Fruit fly (Drosophila melanogaster) whole organism, prepupa: Measurements from ENCODE around the gene Rh5.
A peak's percentile ranks its signal among the peaks of the same experiment; 100 is the strongest.

ENCODE experiments used
- CG10631 ChIP-seq: fragments of 200-800 bp; sonication (Bioruptor generic); optimal IDR thresholded peaks from 2 replicates; lab custom pipeline; 2016; ENCODE audit warnings: missing biosample characterization, missing genetic modification characterization
- CG10669 ChIP-seq: fragments of 200-800 bp; sonication (Bioruptor generic); optimal IDR thresholded peaks from 3 replicates; lab custom pipeline; 2018; ENCODE audit warnings: missing biosample characterization, mild to moderate bottlenecking, missing genetic modification characterization, moderate library complexity
- CG11762 ChIP-seq: fragments of 200-800 bp; sonication (Bioruptor generic); optimal IDR thresholded peaks from 3 replicates; lab custom pipeline; 2016; ENCODE audit warnings: missing biosample characterization, missing genetic modification characterization; ENCODE audit not compliant: insufficient read depth
- CG11902 ChIP-seq: fragments of 200-800 bp; sonication (Bioruptor generic); optimal IDR thresholded peaks from 3 replicates; lab custom pipeline; 2016; ENCODE audit warnings: missing biosample characterization, missing genetic modification characterization
- CG15336 ChIP-seq: fragments of 200-800 bp; sonication (Bioruptor generic); IDR thresholded peaks from 2 replicates; pipeline ENCODE4 v1.3.6; 2022; ENCODE audit warnings: missing biosample characterization, missing genetic modification characterization
- CG1621 ChIP-seq: fragments of 200-800 bp; sonication (Bioruptor generic); optimal IDR thresholded peaks from 3 replicates; lab custom pipeline; 2018; ENCODE audit warnings: missing biosample characterization, mild to moderate bottlenecking, missing genetic modification characterization
- CG3032 ChIP-seq: fragments of 200-800 bp; optimal IDR thresholded peaks from 2 replicates; lab custom pipeline; 2019; ENCODE audit warnings: missing biosample characterization, mild to moderate bottlenecking, missing genetic modification characterization, moderate library complexity
- CG32006 ChIP-seq: fragments of 200-800 bp; sonication (Bioruptor generic); optimal IDR thresholded peaks from 3 replicates; lab custom pipeline; 2017; ENCODE audit warnings: missing biosample characterization, mild to moderate bottlenecking, missing genetic modification characterization
- CG34406 ChIP-seq: fragments of 200-800 bp; sonication (Bioruptor generic); optimal IDR thresholded peaks from 3 replicates; lab custom pipeline; 2016; ENCODE audit warnings: missing biosample characterization, missing genetic modification characterization
- CG3919 ChIP-seq: fragments of 200-800 bp; sonication (Bioruptor generic); optimal IDR thresholded peaks from 3 replicates; lab custom pipeline; 2016; ENCODE audit warnings: missing biosample characterization, missing genetic modification characterization
- CG4318 ChIP-seq: fragments of 200-800 bp; sonication (Bioruptor generic); optimal IDR thresholded peaks from 3 replicates; lab custom pipeline; 2017; ENCODE audit warnings: missing biosample characterization, mild to moderate bottlenecking, missing genetic modification characterization
- CG6163 ChIP-seq: fragments of 200-800 bp; sonication (Bioruptor generic); IDR thresholded peaks from 3 replicates; pipeline ENCODE4 v1.3.6; 2022; ENCODE audit warnings: missing biosample characterization, missing genetic modification characterization
- CG6276 ChIP-seq: fragments of 200-800 bp; sonication (Bioruptor generic); optimal IDR thresholded peaks from 2 replicates; lab custom pipeline; 2017; ENCODE audit warnings: missing biosample characterization, mild to moderate bottlenecking, missing genetic modification characterization
- CG6792 ChIP-seq: fragments of 200-800 bp; sonication (Bioruptor generic); optimal IDR thresholded peaks from 3 replicates; lab custom pipeline; 2016; ENCODE audit warnings: missing biosample characterization, missing genetic modification characterization
- CG6854 ChIP-seq: fragments of 200-800 bp; sonication (Bioruptor generic); optimal IDR thresholded peaks from 2 replicates; lab custom pipeline; 2017; ENCODE audit warnings: missing biosample characterization, mild to moderate bottlenecking, missing genetic modification characterization
- CG8319 ChIP-seq: fragments of 200-800 bp; sonication (Bioruptor generic); optimal IDR thresholded peaks from 3 replicates; lab custom pipeline; 2016; ENCODE audit warnings: missing biosample characterization, missing genetic modification characterization
- CG8632 ChIP-seq: fragments of 200-800 bp; sonication (Bioruptor generic); optimal IDR thresholded peaks from 3 replicates; lab custom pipeline; 2016; ENCODE audit warnings: missing biosample characterization, missing genetic modification characterization
- Eip78C ChIP-seq: fragments of 200-800 bp; sonication (Bioruptor generic); peaks from one replicate; lab custom pipeline; 2016; ENCODE audit warnings: missing biosample characterization, missing genetic modification characterization
- Eip93F ChIP-seq: fragments of 200-800 bp; sonication (Bioruptor generic); optimal IDR thresholded peaks from 2 replicates; lab custom pipeline; 2016; ENCODE audit warnings: missing biosample characterization, mild to moderate bottlenecking, missing genetic modification characterization
- Ets21C ChIP-seq: fragments of 200-800 bp; sonication (Bioruptor generic); optimal IDR thresholded peaks from 3 replicates; lab custom pipeline; 2016; ENCODE audit warnings: missing biosample characterization, missing genetic modification characterization
- Ets96B ChIP-seq: fragments of 200-800 bp; optimal IDR thresholded peaks from 2 replicates; lab custom pipeline; 2019; ENCODE audit warnings: missing biosample characterization, mild to moderate bottlenecking, missing genetic modification characterization, moderate library complexity
- Hr4 ChIP-seq: fragments of 200-800 bp; sonication (Bioruptor generic); optimal IDR thresholded peaks from 3 replicates; lab custom pipeline; 2016; ENCODE audit warnings: missing biosample characterization, missing genetic modification characterization
- Lpt ChIP-seq: fragments of 200-800 bp; sonication (Bioruptor generic); optimal IDR thresholded peaks from 3 replicates; lab custom pipeline; 2016; ENCODE audit warnings: missing biosample characterization, missing genetic modification characterization
- Met ChIP-seq: fragments of 200-800 bp; sonication (Bioruptor generic); optimal IDR thresholded peaks from 3 replicates; lab custom pipeline; 2016; ENCODE audit warnings: missing biosample characterization, missing genetic modification characterization
- OdsH ChIP-seq: fragments of 200-800 bp; sonication (Bioruptor generic); optimal IDR thresholded peaks from 3 replicates; lab custom pipeline; 2016; ENCODE audit warnings: missing biosample characterization, missing genetic modification characterization
- Smox ChIP-seq: fragments of 200-800 bp; sonication (Bioruptor generic); optimal IDR thresholded peaks from 3 replicates; lab custom pipeline; 2016; ENCODE audit warnings: missing biosample characterization, missing genetic modification characterization
- Sox15 ChIP-seq: fragments of 200-800 bp; sonication (Bioruptor generic); optimal IDR thresholded peaks from 3 replicates; lab custom pipeline; 2016; ENCODE audit warnings: missing biosample characterization, missing genetic modification characterization
- acj6 ChIP-seq: fragments of 200-800 bp; sonication (Bioruptor generic); optimal IDR thresholded peaks from 3 replicates; lab custom pipeline; 2016; ENCODE audit warnings: missing biosample characterization, missing genetic modification characterization
- cyc ChIP-seq: fragments of 200-800 bp; sonication (Bioruptor generic); optimal IDR thresholded peaks from 3 replicates; lab custom pipeline; 2016; ENCODE audit warnings: missing biosample characterization, missing genetic modification characterization
- eg ChIP-seq: fragments of 200-800 bp; sonication (Bioruptor generic); IDR thresholded peaks from 3 replicates; pipeline ENCODE4 v1.3.6; 2022; ENCODE audit warnings: missing biosample characterization, missing genetic modification characterization
- fkh ChIP-seq: fragments of 200-800 bp; sonication (Bioruptor generic); optimal IDR thresholded peaks from 3 replicates; lab custom pipeline; 2017; ENCODE audit warnings: missing biosample characterization, mild to moderate bottlenecking, missing genetic modification characterization, moderate library complexity
- lz ChIP-seq: fragments of 200-800 bp; sonication (Bioruptor generic); optimal IDR thresholded peaks from 3 replicates; lab custom pipeline; 2016; ENCODE audit warnings: missing biosample characterization, missing genetic modification characterization
- net ChIP-seq: fragments of 200-800 bp; sonication (Bioruptor generic); optimal IDR thresholded peaks from 3 replicates; lab custom pipeline; 2016; ENCODE audit warnings: missing biosample characterization, missing genetic modification characterization
- salr ChIP-seq, 2 experiments: fragments of 200-800 bp; sonication (Bioruptor generic); optimal IDR thresholded peaks; 3 replicates each; lab custom pipeline; 2016 to 2018; ENCODE audit warnings: missing biosample characterization in 2 of 2, missing genetic modification characterization in 2 of 2, mild to moderate bottlenecking in 1 of 2
- spab ChIP-seq: fragments of 200-800 bp; sonication (Bioruptor generic); optimal IDR thresholded peaks from 2 replicates; lab custom pipeline; 2017; ENCODE audit warnings: missing biosample characterization, mild to moderate bottlenecking, missing genetic modification characterization, missing genetic modification reagents
- ss ChIP-seq, 2 experiments: fragments of 200-800 bp; sonication (Bioruptor generic); optimal IDR thresholded peaks; 2 replicates in 1 of 2; 3 replicates in 1 of 2; lab custom pipeline; 2017 to 2018; ENCODE audit warnings: mild to moderate bottlenecking in 2 of 2, missing biosample characterization in 2 of 2, missing genetic modification characterization in 2 of 2, moderate library complexity in 1 of 2
- svp ChIP-seq: fragments of 200-800 bp; sonication (Bioruptor generic); peaks from one replicate; lab custom pipeline; 2016; ENCODE audit warnings: missing biosample characterization, missing genetic modification characterization

Gene Rh5

DNA sequence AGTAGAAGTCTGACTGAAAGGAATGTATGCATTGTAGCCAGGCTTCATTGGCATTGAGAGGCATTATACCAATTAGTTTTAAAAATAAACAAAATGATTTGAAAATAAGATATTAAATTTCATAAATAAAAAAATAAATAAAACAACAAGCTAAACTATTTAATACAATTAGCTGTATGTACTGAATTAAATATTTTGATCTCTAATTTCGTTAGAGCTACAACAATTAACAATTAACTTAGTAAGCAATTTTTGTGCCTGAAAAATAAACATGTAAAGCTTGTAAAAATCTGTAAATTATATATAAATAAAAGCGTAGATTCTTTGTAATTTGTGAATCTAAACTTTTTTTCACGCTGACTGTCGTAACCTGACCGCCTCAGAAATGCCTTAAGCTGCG lies at the start of gene Rh5:
TSS of gene Rh5 (plus strand) at position 301 of the 400 bp plus-strand sequence.
- TF ChIP-seq CG11762 (GFP tag; lab: Kevin White, UChicago), result no peak
- no peak for TF ChIP-seq acj6 (GFP tag; lab: Kevin White, UChicago)
- TF ChIP-seq CG10669 (GFP tag; lab: Kevin White, UChicago), result no peak
- no peak for TF ChIP-seq lz (GFP tag; lab: Kevin White, UChicago)
- no peak for TF ChIP-seq CG6854 (GFP tag; lab: Kevin White, UChicago)
- TF ChIP-seq spab (GFP tag; lab: Kevin White, UChicago), result no peak
- TF ChIP-seq CG6276 (GFP tag; lab: Kevin White, UChicago), result no peak
- no peak for TF ChIP-seq CG4318 (GFP tag; lab: Kevin White, UChicago)
- no peak for TF ChIP-seq cyc
- TF ChIP-seq Met (GFP tag; lab: Kevin White, UChicago), result no peak
- no peak for TF ChIP-seq CG15336 (GFP tag; lab: Robert Waterston, UW)
- no peak for TF ChIP-seq CG3919

DNA sequence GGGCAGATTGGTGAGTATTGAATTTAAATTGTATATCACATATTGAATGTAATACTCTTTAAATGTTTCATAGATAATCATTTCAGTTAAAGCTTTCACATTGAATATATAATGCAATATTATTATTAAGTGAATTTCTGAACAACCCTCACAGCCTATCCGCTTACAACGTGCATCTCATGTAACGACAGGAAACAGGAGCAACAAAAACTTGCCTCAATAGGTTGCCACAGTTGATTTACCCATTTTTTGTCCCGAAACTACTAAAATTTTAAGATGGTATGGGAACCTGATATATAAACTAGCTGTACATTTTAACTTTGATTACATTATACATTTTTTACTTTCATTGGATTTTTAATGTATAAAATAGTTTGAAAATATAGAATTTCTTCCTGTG lies 49.2 kb upstream of the Rh5 start:
- TF ChIP-seq Ets96B (tag; lab: Kevin White, UChicago) (peak; percentile 11), Sox15 (GFP tag; lab: Kevin White, UChicago) (no peak), CG32006 (GFP tag; lab: Kevin White, UChicago) (peak; percentile 51), CG10631 (GFP tag; lab: Kevin White, UChicago) (peak; percentile 13), Eip78C (GFP tag; lab: Kevin White, UChicago) (peak; percentile 69), Hr4 (GFP tag; lab: Kevin White, UChicago) (peak; percentile 5), Eip93F (GFP tag; lab: Kevin White, UChicago) (no peak), ss (GFP tag; optimal IDR thresholded peaks at IDR 0.05; lab: Kevin White, UChicago) (no peak), CG3032 (tag; lab: Kevin White, UChicago) (peak; percentile 6)

DNA sequence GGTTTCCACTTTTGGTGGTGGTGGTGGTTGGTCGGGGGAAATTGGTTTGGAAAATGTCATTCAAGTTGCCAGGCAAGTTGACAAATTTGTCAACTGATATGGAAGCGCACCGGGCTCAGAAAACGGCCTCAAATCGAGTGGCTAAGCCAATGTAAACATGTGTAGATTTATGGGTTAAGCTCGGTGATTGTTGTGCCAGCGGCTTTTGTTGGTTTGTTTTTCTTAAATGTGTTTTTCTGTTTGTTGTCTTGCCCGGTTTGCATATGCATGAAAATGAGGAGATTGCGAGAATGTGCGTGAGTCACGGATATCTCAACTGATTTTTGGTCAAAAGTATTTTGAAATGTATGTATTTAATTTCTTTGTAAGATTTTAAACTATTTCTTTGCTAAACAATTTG lies 47.0 kb upstream of the Rh5 start:
- TF ChIP-seq Ets21C (GFP tag; lab: Kevin White, UChicago) (no peak), fkh (GFP tag; lab: Kevin White, UChicago) (peak; percentile 68), OdsH (GFP tag; lab: Kevin White, UChicago) (no peak)

DNA sequence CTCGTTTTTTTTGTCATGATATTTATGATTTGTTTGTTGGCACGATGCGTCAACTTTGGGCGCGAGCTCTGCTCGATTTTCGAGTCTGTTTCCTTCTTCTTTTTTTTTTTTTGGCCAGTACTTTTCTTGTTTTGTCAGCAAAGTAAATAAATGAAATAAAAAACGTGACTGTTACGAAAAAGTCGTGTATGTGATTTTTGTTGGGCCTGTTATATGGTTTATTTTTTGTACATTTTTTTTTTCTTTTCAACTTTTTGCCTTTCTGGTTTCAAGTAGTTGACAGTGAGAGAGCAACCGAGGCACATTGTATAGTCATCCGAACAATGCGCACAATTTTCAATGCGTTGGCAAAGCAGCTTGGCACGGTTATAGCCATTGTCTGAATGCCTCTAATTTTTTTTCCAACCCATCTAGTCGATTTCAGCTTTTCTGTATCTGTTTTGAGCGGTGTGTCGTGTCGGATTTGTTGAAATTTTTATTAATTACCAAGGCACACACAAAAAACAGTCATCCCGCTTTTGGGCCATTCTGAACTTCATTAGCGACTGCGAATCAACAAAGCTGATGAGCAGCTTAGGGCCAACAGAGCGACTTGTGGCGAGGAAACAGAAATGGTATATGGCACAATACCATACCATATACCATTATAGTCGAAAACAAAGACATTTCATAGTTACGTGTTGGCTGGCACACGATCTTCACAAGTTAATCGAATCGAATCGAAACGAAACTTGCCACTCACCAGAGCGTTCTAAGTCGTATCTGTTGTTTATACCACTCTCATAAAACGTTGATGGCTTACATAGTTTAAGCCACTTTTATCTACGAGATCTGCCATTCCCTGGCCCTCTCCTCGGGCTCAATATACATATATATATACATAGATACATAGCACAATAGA lies 44.3 kb upstream of the Rh5 start:
- TF ChIP-seq Met (GFP tag; lab: Kevin White, UChicago) (no peak), CG6276 (GFP tag; lab: Kevin White, UChicago) (peak; percentile 21), Smox (no peak), ss (GFP tag; optimal IDR thresholded peaks at IDR 0.05; lab: Kevin White, UChicago) (no peak), OdsH (GFP tag; lab: Kevin White, UChicago) (no peak), CG3919 (no peak), eg (0 out of 3 replicates have a peak, but pooled peaks have one; percentile 12), Eip93F (GFP tag; lab: Kevin White, UChicago) (no peak), CG6163 (GFP tag; lab: Robert Waterston, UW) (0 out of 3 replicates have a peak, but pooled peaks have one; percentile 40), CG8632 (GFP tag; lab: Kevin White, UChicago) (peak; percentile 13), Eip78C (GFP tag; lab: Kevin White, UChicago) (peak; percentile 46)

DNA sequence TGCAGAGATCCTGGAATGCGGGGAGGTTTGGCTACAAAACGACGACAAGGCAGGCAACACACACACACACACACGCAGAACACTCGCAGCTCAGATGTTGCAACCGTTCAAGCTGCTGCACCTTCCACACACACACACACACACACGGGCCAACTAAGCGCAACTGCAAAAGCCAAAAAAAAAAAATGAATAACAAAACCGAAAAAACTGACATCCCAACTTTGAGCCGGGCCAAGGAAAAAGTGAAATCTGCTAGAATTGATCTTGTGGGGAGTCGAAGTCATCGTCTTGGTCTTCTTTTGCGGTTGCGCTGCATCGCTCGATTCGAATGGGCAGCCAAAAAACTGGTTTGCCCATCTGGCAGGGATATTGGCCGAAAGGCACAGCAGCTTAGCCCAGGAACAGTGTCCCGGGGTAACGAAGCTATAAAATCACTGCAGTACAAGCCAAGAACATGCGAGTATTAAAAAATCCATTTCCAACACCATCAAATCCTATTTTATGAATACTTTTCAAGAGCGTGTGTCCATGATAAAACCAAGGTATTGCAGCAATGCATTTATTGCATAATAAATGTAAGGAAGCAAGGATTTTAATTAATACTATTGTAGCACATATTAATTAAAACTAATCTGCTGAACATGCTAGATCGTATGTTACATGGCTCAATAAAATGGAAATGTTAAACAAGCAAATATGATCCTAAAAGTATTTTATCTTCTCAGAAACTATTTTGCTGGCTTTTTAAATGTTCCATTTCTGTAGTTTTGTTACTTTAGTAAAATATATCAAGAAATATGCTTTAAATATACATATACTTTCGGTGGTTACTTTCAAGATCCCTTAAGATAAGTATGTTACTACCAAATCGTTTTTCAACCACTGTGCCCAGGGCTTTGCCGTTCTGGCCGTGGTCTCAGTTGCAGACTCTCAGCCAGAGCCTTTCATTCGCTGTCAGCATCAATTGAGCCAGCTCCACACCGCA lies 42.1 kb upstream of the Rh5 start:
- TF ChIP-seq CG8319, result no peak
- TF ChIP-seq net (GFP tag; lab: Kevin White, UChicago), result no peak
- no peak for TF ChIP-seq CG4318 (GFP tag; lab: Kevin White, UChicago)
- TF ChIP-seq CG6854 (GFP tag; lab: Kevin White, UChicago), result peak; percentile 9
- peak; percentile 26 for TF ChIP-seq CG34406 (GFP tag; lab: Kevin White, UChicago)
- TF ChIP-seq OdsH (GFP tag; lab: Kevin White, UChicago), result peak; percentile 26
- TF ChIP-seq Eip78C (GFP tag; lab: Kevin White, UChicago), result peak; percentile 83
- peak; percentile 13 for TF ChIP-seq CG3032 (tag; lab: Kevin White, UChicago)
- TF ChIP-seq salr (GFP tag; optimal IDR thresholded peaks at IDR 0.05; lab: Kevin White, UChicago), result peak in 1 of 2 experiments; percentile 5
- TF ChIP-seq CG6276 (GFP tag; lab: Kevin White, UChicago), result peak; percentile 14
- peak; percentile 21 for TF ChIP-seq Hr4 (GFP tag; lab: Kevin White, UChicago)
- TF ChIP-seq Lpt (GFP tag; lab: Kevin White, UChicago), result peak; percentile 24
- no peak for TF ChIP-seq CG11902
- TF ChIP-seq CG6792, result peak; percentile 20
- peak; percentile 85 for TF ChIP-seq svp (GFP tag; lab: Kevin White, UChicago)
- TF ChIP-seq eg, result no peak
- TF ChIP-seq acj6 (GFP tag; lab: Kevin White, UChicago), result peak; percentile 55
- TF ChIP-seq CG3919, result peak; percentile 7
- no peak for TF ChIP-seq CG1621 (tag; lab: Kevin White, UChicago)
